Worm (Caenorhabditis elegans) whole organism, L3 larva: Measurements from ENCODE around the gene T06C12.9.

Experiments used
- aly-2 ChIP-seq: fragments of 150-350 bp; optimal IDR thresholded peaks from 2 replicates; lab custom pipeline; 2014; ENCODE audit warnings: missing biosample characterization, missing genetic modification characterization
- ama-1 ChIP-seq: fragments of 150-350 bp; optimal IDR thresholded peaks from 2 replicates; lab custom pipeline; 2018
- ceh-16 ChIP-seq: sonication (generic microtip); optimal IDR thresholded peaks from 2 replicates; lab custom pipeline; 2017; ENCODE audit warnings: missing biosample characterization, missing genetic modification characterization
- ceh-28 ChIP-seq: fragments of 150-350 bp; optimal IDR thresholded peaks from 2 replicates; lab custom pipeline; 2014; ENCODE audit warnings: missing biosample characterization, missing genetic modification reagents, missing genetic modification characterization
- ceh-82 ChIP-seq: fragments of 150-350 bp; optimal IDR thresholded peaks from 2 replicates; lab custom pipeline; 2014; ENCODE audit warnings: missing biosample characterization, missing genetic modification characterization
- daf-12 ChIP-seq: fragments of 150-350 bp; optimal IDR thresholded peaks from 2 replicates; lab custom pipeline; 2014; ENCODE audit warnings: missing biosample characterization, missing genetic modification reagents, missing genetic modification characterization
- elt-1 ChIP-seq: fragments of 150-350 bp; optimal IDR thresholded peaks from 2 replicates; lab custom pipeline; 2014; ENCODE audit warnings: missing biosample characterization, missing genetic modification characterization
- elt-3 ChIP-seq, 3 experiments: fragments of 150-350 bp in 1 of 3; sonication (generic microtip) in 2 of 3; optimal IDR thresholded peaks; 2 replicates in 2 of 3; 4 replicates in 1 of 3; lab custom pipeline; 2014 to 2017; ENCODE audit warnings: missing biosample characterization in 3 of 3, missing genetic modification characterization in 3 of 3
- eor-1 ChIP-seq, 2 experiments: fragments of 150-350 bp; optimal IDR thresholded peaks; 2 replicates each; lab custom pipeline; 2014 to 2018; ENCODE audit warnings: missing biosample characterization in 2 of 2, missing genetic modification characterization in 2 of 2
- fkh-10 ChIP-seq: sonication (generic microtip); optimal IDR thresholded peaks from 2 replicates; lab custom pipeline; 2017; ENCODE audit warnings: missing biosample characterization, missing genetic modification reagents, missing genetic modification characterization
- fkh-2 ChIP-seq: fragments of 150-350 bp; optimal IDR thresholded peaks from 2 replicates; lab custom pipeline; 2014; ENCODE audit warnings: missing biosample characterization, missing genetic modification reagents, missing genetic modification characterization
- fos-1 ChIP-seq: fragments of 150-350 bp; optimal IDR thresholded peaks from 2 replicates; lab custom pipeline; 2014; ENCODE audit warnings: missing biosample characterization, missing genetic modification characterization
- jun-1 ChIP-seq: fragments of 150-350 bp; optimal IDR thresholded peaks from 2 replicates; lab custom pipeline; 2014; ENCODE audit warnings: missing biosample characterization, missing genetic modification reagents, missing genetic modification characterization
- lin-39 ChIP-seq: fragments of 150-350 bp; optimal IDR thresholded peaks from 2 replicates; lab custom pipeline; 2018; ENCODE audit warnings: missing biosample characterization, missing genetic modification reagents, missing genetic modification characterization
- lsy-12 ChIP-seq: sonication (generic microtip); optimal IDR thresholded peaks from 2 replicates; lab custom pipeline; 2016; ENCODE audit warnings: mild to moderate bottlenecking, missing genetic modification characterization, missing compliant biosample characterization
- mdl-1 ChIP-seq: fragments of 150-350 bp; optimal IDR thresholded peaks from 2 replicates; lab custom pipeline; 2014; ENCODE audit warnings: missing biosample characterization, missing genetic modification characterization
- mml-1 ChIP-seq: fragments of 150-350 bp; sonication (generic microtip); optimal IDR thresholded peaks from 3 replicates; lab custom pipeline; 2014; ENCODE audit warnings: missing biosample characterization, missing genetic modification characterization
- nhr-11 ChIP-seq: fragments of 150-350 bp; optimal IDR thresholded peaks from 2 replicates; lab custom pipeline; 2014; ENCODE audit warnings: missing biosample characterization, missing genetic modification characterization
- nhr-12 ChIP-seq: fragments of 150-350 bp; optimal IDR thresholded peaks from 2 replicates; lab custom pipeline; 2014; ENCODE audit warnings: missing biosample characterization, missing genetic modification characterization
- nhr-237 ChIP-seq: fragments of 150-350 bp; optimal IDR thresholded peaks from 2 replicates; lab custom pipeline; 2014; ENCODE audit warnings: missing biosample characterization, missing genetic modification characterization
- nhr-28 ChIP-seq: fragments of 150-350 bp; optimal IDR thresholded peaks from 2 replicates; lab custom pipeline; 2014; ENCODE audit warnings: missing biosample characterization, missing genetic modification characterization
- nhr-76 ChIP-seq: fragments of 150-350 bp; sonication (generic microtip); optimal IDR thresholded peaks from 5 replicates; lab custom pipeline; 2014; ENCODE audit warnings: missing biosample characterization, missing genetic modification characterization
- pha-4 ChIP-seq: fragments of 150-350 bp; optimal IDR thresholded peaks from 2 replicates; lab custom pipeline; 2014; ENCODE audit warnings: missing biosample characterization, missing genetic modification reagents, missing genetic modification characterization
- pqm-1 ChIP-seq: fragments of 150-350 bp; optimal IDR thresholded peaks from 2 replicates; lab custom pipeline; 2017; ENCODE audit warnings: missing biosample characterization, missing genetic modification characterization, inconsistent platforms
- sea-2 ChIP-seq: fragments of 150-350 bp; sonication (generic microtip); optimal IDR thresholded peaks from 4 replicates; lab custom pipeline; 2014; ENCODE audit warnings: missing biosample characterization, missing genetic modification reagents, missing genetic modification characterization
- skn-1 ChIP-seq: fragments of 150-350 bp; optimal IDR thresholded peaks from 2 replicates; lab custom pipeline; 2014; ENCODE audit warnings: missing biosample characterization, missing genetic modification characterization
- snpc-4 ChIP-seq: fragments of 150-350 bp; optimal IDR thresholded peaks from 2 replicates; lab custom pipeline; 2014; ENCODE audit warnings: missing biosample characterization, missing genetic modification characterization
- tbx-2 ChIP-seq: sonication (generic microtip); optimal IDR thresholded peaks from 2 replicates; lab custom pipeline; 2016; ENCODE audit warnings: mild to moderate bottlenecking, missing genetic modification characterization, missing compliant biosample characterization
- unc-39 ChIP-seq: sonication (generic microtip); optimal IDR thresholded peaks from 4 replicates; lab custom pipeline; 2017; ENCODE audit warnings: missing biosample characterization, missing genetic modification characterization
- unc-62 ChIP-seq: fragments of 150-350 bp; sonication (generic microtip); optimal IDR thresholded peaks from 4 replicates; lab custom pipeline; 2014; ENCODE audit warnings: missing biosample characterization, missing genetic modification reagents, missing genetic modification characterization
- ztf-11 ChIP-seq: fragments of 150-350 bp; optimal IDR thresholded peaks from 2 replicates; lab custom pipeline; 2014; ENCODE audit warnings: missing biosample characterization, missing genetic modification characterization

Gene T06C12.9

DNA sequence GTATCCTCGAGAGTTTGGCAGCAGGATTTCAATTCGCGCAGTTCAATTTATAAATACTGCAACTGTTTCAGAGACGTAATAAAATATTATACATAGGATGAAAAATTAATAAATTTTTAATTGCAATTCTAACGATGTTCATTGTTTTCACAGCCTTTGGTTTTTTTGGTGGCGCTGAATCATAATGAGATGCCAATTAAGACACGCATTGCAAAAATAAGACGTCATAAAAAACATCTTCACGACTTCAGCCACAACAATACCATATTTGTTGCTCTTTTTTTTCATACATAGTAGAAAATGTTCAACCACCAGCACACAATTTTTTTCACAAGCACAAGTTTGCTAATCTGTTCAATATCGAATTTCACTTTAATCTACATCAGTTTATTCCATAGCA lies 13.6 kb downstream of the T06C12.9 start, which contains the start of gene str-56:
TSS of gene str-56 (plus strand) at position 301 of the 400 bp plus-strand sequence.
- TF ChIP-seq elt-1 (tag; lab: Kevin White, UChicago) (no peak), fos-1 (tag; lab: Kevin White, UChicago) (no peak), ztf-11 (tag; lab: Kevin White, UChicago) (no peak), fkh-2 (no peak), skn-1 (no peak), ceh-28 (tag; lab: Kevin White, UChicago) (no peak), eor-1 (tag; optimal IDR thresholded peaks at IDR 0.05; lab: Kevin White, UChicago) (no peak), aly-2 (no peak), lin-39 (tag; lab: Kevin White, UChicago) (no peak)

DNA sequence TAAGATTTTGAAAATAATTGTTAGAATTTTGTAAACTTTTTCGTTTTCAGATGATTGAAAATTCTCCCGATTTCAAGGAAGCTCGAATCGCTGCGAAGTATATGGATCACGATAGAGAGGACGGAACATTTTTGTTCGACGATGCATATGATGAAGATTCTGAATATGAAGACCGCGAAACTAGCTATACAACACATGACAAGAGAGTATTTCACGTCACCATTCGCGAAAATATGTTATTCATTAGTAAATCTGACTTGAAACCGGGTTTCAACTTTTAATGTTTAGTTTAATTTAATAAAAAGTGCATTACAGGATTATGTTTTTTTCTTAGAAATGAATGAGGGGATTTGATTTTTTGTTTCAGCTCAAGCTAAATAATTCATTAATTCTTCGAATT lies 15.5 kb downstream of the T06C12.9 start, which contains the start of gene str-57:
TSS of gene str-57 (plus strand) at position 301 of the 400 bp plus-strand sequence.
- TF ChIP-seq mdl-1 (tag; lab: Kevin White, UChicago) (no peak), nhr-76 (tag; lab: Kevin White, UChicago) (no peak), snpc-4 (tag; lab: Kevin White, UChicago) (no peak), nhr-12 (tag; lab: Kevin White, UChicago) (no peak), elt-1 (tag; lab: Kevin White, UChicago) (no peak), nhr-28 (tag; lab: Kevin White, UChicago) (no peak), elt-3 (tag; optimal IDR thresholded peaks at IDR 0.05; lab: Kevin White, UChicago) (no peak), ceh-82 (tag; lab: Kevin White, UChicago) (no peak), daf-12 (tag; lab: Kevin White, UChicago) (no peak)

DNA sequence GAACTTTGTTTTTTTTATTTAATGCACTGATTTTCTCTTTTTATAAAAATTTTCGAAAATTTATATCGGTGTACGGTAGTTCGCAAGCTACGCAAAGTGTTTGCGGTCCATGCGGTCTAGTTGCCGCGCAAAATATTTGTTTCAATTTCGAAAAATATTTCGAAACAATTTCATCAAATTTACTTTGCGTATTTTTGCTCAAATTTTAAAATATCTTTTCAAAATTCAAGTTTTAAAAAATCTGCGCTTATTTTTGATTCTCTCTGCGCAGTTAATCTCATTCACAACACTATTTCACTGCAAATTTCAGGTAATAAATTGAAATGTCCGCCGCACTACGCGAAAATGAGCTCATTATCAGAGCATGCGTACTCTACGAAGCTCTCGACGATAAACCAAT lies 18.5 kb downstream of the T06C12.9 start, which contains the start of gene fbxa-197:
TSS of gene fbxa-197 (plus strand) at position 301 of the 400 bp plus-strand sequence.
- no peak for TF ChIP-seq nhr-237 (tag; lab: Kevin White, UChicago)
- TF ChIP-seq unc-62 (GFP tag; lab: Kevin White, UChicago), result no peak
- TF ChIP-seq nhr-11, result no peak
- no peak for TF ChIP-seq ceh-28 (tag; lab: Kevin White, UChicago)
- no peak for TF ChIP-seq unc-39
- no peak for TF ChIP-seq tbx-2
- no peak for TF ChIP-seq mml-1
- TF ChIP-seq nhr-12 (tag; lab: Kevin White, UChicago), result no peak
- no peak for TF ChIP-seq sea-2 (GFP tag; lab: Kevin White, UChicago)
- TF ChIP-seq pqm-1, result no peak
- no peak for TF ChIP-seq jun-1
- TF ChIP-seq skn-1, result no peak

DNA sequence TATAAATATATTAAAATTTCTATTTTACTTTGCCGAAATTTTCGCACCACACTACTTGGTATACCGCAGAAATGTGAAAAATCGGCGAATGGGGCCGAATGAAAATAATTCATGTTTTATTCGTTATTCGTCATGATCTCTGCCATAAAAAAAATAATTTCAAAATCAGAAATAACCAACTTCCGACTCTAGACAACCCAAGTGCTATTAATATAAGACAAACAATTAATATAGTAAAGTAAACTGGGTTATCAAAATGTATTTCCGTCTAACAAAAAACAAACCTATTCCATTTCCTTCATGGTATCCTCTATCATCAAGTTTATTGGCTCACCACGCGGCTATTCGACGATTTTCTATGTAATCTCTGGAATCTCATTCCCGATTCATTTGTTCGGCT lies 20.0 kb downstream of the T06C12.9 start, which contains the start of gene srh-293:
TSS of gene srh-293 (plus strand) at position 301 of the 400 bp plus-strand sequence.
- TF ChIP-seq unc-62 (GFP tag; lab: Kevin White, UChicago) (no peak), pha-4 (tag; lab: Kevin White, UChicago) (no peak), eor-1 (tag; optimal IDR thresholded peaks at IDR 0.05; lab: Kevin White, UChicago) (no peak), fkh-2 (no peak), nhr-12 (tag; lab: Kevin White, UChicago) (no peak), nhr-237 (tag; lab: Kevin White, UChicago) (no peak), jun-1 (no peak), lsy-12 (tag; lab: Kevin White, UChicago) (no peak), nhr-11 (no peak), ama-1 (lab: Kevin White, UChicago) (no peak), fkh-10 (GFP tag; lab: Kevin White, UChicago) (no peak), lin-39 (tag; lab: Kevin White, UChicago) (no peak)

DNA sequence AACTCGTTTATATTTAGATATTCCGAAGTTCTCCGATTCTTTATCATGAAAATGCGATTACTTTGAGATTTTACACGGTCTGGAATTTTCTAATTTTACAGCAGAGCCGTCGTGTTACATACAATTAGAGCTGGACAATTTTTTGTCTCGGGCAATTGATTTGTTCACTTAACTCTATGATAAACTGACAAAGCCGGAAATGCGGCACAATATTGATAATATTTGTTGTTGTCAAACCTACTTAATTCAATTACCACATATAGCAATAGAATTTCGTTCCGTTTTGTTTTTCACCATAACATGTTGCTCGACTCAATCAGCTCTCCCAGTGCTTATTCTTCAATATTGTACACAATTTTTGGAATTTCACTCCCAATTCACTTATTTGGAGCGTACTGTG lies 22.8 kb downstream of the T06C12.9 start, which contains the start of gene srh-299:
TSS of gene srh-299 (plus strand) at position 301 of the 400 bp plus-strand sequence.
- no peak for TF ChIP-seq elt-3 (tag; optimal IDR thresholded peaks at IDR 0.05; lab: Kevin White, UChicago)
- TF ChIP-seq snpc-4 (tag; lab: Kevin White, UChicago), result no peak
- TF ChIP-seq nhr-76 (tag; lab: Kevin White, UChicago), result no peak
- TF ChIP-seq ztf-11 (tag; lab: Kevin White, UChicago), result no peak
- no peak for TF ChIP-seq fos-1 (tag; lab: Kevin White, UChicago)
- no peak for TF ChIP-seq nhr-12 (tag; lab: Kevin White, UChicago)
- TF ChIP-seq unc-62 (GFP tag; lab: Kevin White, UChicago), result no peak
- no peak for TF ChIP-seq lsy-12 (tag; lab: Kevin White, UChicago)
- TF ChIP-seq lin-39 (tag; lab: Kevin White, UChicago), result no peak
- no peak for TF ChIP-seq fkh-10 (GFP tag; lab: Kevin White, UChicago)
- no peak for TF ChIP-seq ceh-16 (tag; lab: Kevin White, UChicago)
